Worm (Caenorhabditis elegans): ENCODE measurements around the gene unc-60.

The unc-60 gene

DNA sequence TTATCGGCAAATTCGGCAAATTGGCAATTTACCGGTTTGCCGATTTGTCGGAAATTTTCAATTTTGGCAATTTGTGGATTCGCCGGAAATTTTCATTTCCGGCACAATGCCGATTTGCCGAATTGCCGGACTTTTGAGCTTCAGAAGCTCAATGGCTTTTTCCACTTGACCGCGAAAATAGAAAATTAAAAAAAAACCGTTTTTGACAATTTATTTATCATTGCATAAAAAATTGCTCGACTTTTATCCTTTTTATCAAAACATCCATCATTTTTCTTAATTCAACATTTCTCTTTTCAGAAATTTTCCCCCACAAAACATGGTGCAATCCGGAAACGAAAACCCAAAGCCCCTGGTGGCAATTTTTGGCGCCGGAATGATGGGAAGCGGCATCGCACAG is 14.8 kb upstream of the unc-60 start, which contains the start of gene hacd-1:
hacd-1 (plus strand) TSS at position 301 of the 400 bp plus-strand sequence.
- TF ChIP-seq pqm-1 (tag; optimal IDR thresholded peaks at IDR 0.05) = no peak
- no peak for TF ChIP-seq unc-3 (GFP tag; conservative IDR thresholded peaks at IDR 0.05)
- no peak for TF ChIP-seq unc-3 (tag; optimal IDR thresholded peaks at IDR 0.05)
- TF ChIP-seq hlh-15 (tag; optimal IDR thresholded peaks at IDR 0.05) = no peak
- no peak for TF ChIP-seq pha-4 (tag; optimal IDR thresholded peaks at IDR 0.05)
- TF ChIP-seq hlh-8 (tag; optimal IDR thresholded peaks at IDR 0.05) = no peak
- no peak for TF ChIP-seq dmd-4 (tag; optimal IDR thresholded peaks at IDR 0.05; ENCODE audit: borderline replicate concordance)
- no peak for TF ChIP-seq hlh-6 (tag; optimal IDR thresholded peaks at IDR 0.05)

DNA sequence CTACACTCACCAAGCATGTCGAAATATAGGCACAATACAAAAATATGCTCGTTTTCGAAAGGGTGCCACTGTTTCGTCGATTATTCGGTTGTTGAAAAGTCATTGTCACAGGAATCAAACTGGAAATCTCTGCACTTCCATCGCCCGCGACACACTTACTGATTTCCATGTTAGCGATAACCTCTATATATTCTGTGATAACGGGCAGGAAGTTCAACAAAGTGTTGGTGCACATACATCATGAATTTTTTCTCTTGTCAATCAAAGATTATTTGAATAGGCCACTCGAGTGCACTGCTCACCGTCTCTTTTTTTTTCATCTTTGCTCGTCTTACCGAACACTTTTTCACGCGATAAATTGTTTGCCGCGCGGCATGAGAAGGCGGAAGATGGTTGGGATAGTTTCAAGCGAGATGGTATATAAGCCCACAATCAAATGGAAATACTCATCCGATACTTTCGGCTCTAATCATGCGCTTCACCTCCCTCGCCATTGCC is 10.3 kb upstream of the unc-60 start, which contains the start of the genes fpn-1.2 and pqn-54:
fpn-1.2 (minus strand) TSS at position 157 of the 498 bp plus-strand sequence.
pqn-54 (plus strand) TSS at position 448 of the 498 bp plus-strand sequence.
- TF ChIP-seq elt-2 (tag; optimal IDR thresholded peaks at IDR 0.05) (peak; percentile 27), unc-42 (tag; optimal IDR thresholded peaks at IDR 0.05) (no peak), ahr-1 (tag; optimal IDR thresholded peaks at IDR 0.05) (no peak), ref-2 (tag; optimal IDR thresholded peaks at IDR 0.05) (no peak)

- peak; percentile 48 for TF ChIP-seq elt-4 (tag; optimal IDR thresholded peaks at IDR 0.05)
- no peak for TF ChIP-seq unc-86 (tag; optimal IDR thresholded peaks at IDR 0.05)
These were observed 9.0 kb upstream of the unc-60 start for ce11 chrV:1465932-1466331.

DNA sequence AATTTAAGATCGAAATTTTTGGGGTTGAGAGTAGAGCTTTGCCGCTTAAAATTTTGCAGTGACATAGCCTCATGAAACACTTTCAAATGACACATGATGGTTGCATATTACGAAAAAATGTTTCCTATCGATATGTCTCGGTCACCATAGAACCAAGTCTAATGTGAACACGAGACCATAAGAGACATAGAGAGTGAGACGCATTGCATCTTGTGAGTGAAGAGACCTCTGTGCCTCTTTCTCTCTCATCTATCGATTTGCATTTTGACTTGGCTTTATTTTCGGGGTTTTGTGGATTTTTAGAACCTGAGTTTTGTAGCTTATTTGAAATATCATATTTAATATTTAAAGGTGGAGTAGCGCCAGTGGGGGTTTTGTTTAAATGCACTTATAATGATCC is 7.9 kb upstream of the unc-60 start:
- TF ChIP-seq hlh-30 (tag; optimal IDR thresholded peaks at IDR 0.05; ENCODE audit: insufficient read depth) (peak; percentile 90), ceh-48 (tag; optimal IDR thresholded peaks at IDR 0.05) (peak; percentile 66), K02D7.2 (tag; optimal IDR thresholded peaks at IDR 0.05) (no peak), lin-11 (tag; optimal IDR thresholded peaks at IDR 0.05) (no peak), unc-55 (GFP tag; optimal IDR thresholded peaks at IDR 0.05) (peak; percentile 17), hlh-15 (tag; optimal IDR thresholded peaks at IDR 0.05) (no peak)

DNA sequence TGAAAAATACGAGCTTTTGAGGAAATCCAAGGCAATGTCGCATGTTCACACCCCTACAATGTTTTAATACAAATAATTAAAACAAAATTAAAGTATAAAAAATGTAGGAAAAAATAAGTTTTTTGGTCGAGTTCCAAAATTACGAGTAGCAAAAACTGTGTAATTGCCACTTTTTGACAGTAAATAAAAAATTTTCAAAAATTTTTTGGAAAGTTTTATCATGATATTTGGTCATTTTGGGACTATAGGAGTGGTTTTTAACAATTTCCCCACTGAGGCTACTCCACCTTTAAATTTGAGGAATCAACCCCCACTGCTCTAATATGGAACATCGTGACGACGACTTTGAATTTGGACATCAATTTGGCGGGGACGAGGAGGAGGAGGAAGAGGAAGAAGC is 7.4 kb upstream of the unc-60 start, which contains the start of gene gid-8:
gid-8 (plus strand) TSS at position 301 of the 400 bp plus-strand sequence.
- TF ChIP-seq ceh-48 (tag; optimal IDR thresholded peaks at IDR 0.05) = no peak
- no peak for TF ChIP-seq tbx-7 (tag; optimal IDR thresholded peaks at IDR 0.05)
- no peak for TF ChIP-seq syd-9 (tag; optimal IDR thresholded peaks at IDR 0.05)
- TF ChIP-seq mec-3 (tag; optimal IDR thresholded peaks at IDR 0.05; ENCODE audit: borderline replicate concordance) = no peak
- no peak for TF ChIP-seq ama-1 (optimal IDR thresholded peaks at IDR 0.05)
- TF ChIP-seq Y22D7AL.16 (tag; optimal IDR thresholded peaks at IDR 0.05) = no peak
- TF ChIP-seq pag-3 (tag; optimal IDR thresholded peaks at IDR 0.05; ENCODE audit: borderline replicate concordance) = no peak
- TF ChIP-seq ceh-18 (tag; optimal IDR thresholded peaks at IDR 0.05) = no peak
- no peak for TF ChIP-seq nfya-1 (tag; optimal IDR thresholded peaks at IDR 0.05)
- TF ChIP-seq ztf-16 (tag; optimal IDR thresholded peaks at IDR 0.05) = no peak
- no peak for TF ChIP-seq pha-2 (tag; optimal IDR thresholded peaks at IDR 0.05)
- no peak for TF ChIP-seq ahr-1 (tag; optimal IDR thresholded peaks at IDR 0.05)
- no peak for TF ChIP-seq unc-3 (GFP tag; conservative IDR thresholded peaks at IDR 0.05)
- TF ChIP-seq unc-3 (tag; optimal IDR thresholded peaks at IDR 0.05) = no peak
- TF ChIP-seq sdc-2 (tag; optimal IDR thresholded peaks at IDR 0.05) = no peak
- TF ChIP-seq ceh-31 (tag; optimal IDR thresholded peaks at IDR 0.05) = no peak
- no peak for TF ChIP-seq unc-86 (tag; optimal IDR thresholded peaks at IDR 0.05)
- no peak for TF ChIP-seq ttx-3 (tag; optimal IDR thresholded peaks at IDR 0.05)
- no peak for TF ChIP-seq fax-1 (tag; optimal IDR thresholded peaks at IDR 0.05)

DNA sequence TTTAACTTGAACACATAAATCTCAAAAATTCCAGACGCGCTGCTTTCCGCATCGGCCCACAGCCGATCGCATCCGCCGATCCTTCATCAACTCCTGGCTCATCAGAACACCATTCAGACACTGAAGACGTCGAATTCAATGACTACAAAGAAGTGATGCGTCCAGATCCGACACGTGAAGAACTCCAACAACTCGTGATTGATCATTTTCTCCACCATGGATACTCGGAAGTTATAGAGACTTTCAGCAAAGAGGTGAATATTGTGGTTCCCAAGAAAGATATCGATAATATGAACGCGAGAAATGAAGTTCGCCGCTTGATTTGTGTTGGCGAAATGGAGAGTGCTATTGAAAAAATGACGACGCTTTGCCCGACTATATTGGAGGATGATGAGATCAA is 6.0 kb upstream of the unc-60 start:
- TF ChIP-seq hlh-13 (GFP tag; optimal IDR thresholded peaks at IDR 0.05) = no peak
- no peak for TF ChIP-seq hlh-6 (tag; optimal IDR thresholded peaks at IDR 0.05)
- TF ChIP-seq che-1 (tag; optimal IDR thresholded peaks at IDR 0.05) = no peak
- no peak for TF ChIP-seq fkh-10 (GFP tag; optimal IDR thresholded peaks at IDR 0.05)
- TF ChIP-seq pha-4 (tag; optimal IDR thresholded peaks at IDR 0.05) = no peak
